Fruit fly (Drosophila melanogaster) whole organism, wandering third instar larva: ENCODE data around the gene G9a.
A peak's percentile ranks its signal among the peaks of the same experiment; 100 is the strongest.

ENCODE experiments used
- Dfd ChIP-seq: fragments of >200 bp; optimal IDR thresholded peaks from 2 replicates; lab custom pipeline; 2017; ENCODE audit warnings: missing biosample characterization, missing genetic modification characterization
- Dif ChIP-seq: fragments of 200-275, 200-300 bp; sonication (Bioruptor generic); optimal IDR thresholded peaks from 2 replicates; lab custom pipeline; 2018; ENCODE audit warnings: missing biosample characterization, missing genetic modification characterization; ENCODE audit not compliant: partially characterized antibody
- GATAd ChIP-seq: sonication (Bioruptor generic); optimal IDR thresholded peaks from 2 replicates; lab custom pipeline; 2016; ENCODE audit warnings: missing biosample characterization, missing genetic modification characterization
- Hr78 ChIP-seq: fragments of >200 bp; optimal IDR thresholded peaks from 2 replicates; lab custom pipeline; 2017; ENCODE audit warnings: missing biosample characterization, missing genetic modification characterization
- Jra ChIP-seq: sonication (Bioruptor generic); optimal IDR thresholded peaks from 2 replicates; lab custom pipeline; 2016; ENCODE audit warnings: missing biosample characterization, missing genetic modification characterization
- br ChIP-seq: fragments of 200-800 bp; sonication (Bioruptor generic); optimal IDR thresholded peaks from 2 replicates; lab custom pipeline; 2016; ENCODE audit warnings: missing biosample characterization, missing genetic modification characterization
- brk ChIP-seq: fragments of 200-800 bp; sonication (Bioruptor generic); optimal IDR thresholded peaks from 2 replicates; lab custom pipeline; 2016; ENCODE audit warnings: missing biosample characterization, mild to moderate bottlenecking, missing genetic modification characterization
- h ChIP-seq: fragments of 200-800 bp; sonication (Bioruptor generic); optimal IDR thresholded peaks from 3 replicates; lab custom pipeline; 2016; ENCODE audit warnings: missing biosample characterization, mild to moderate bottlenecking, missing genetic modification characterization
- pan ChIP-seq: fragments of >200 bp; optimal IDR thresholded peaks from 2 replicates; lab custom pipeline; 2017
- psq ChIP-seq: fragments of 200-800 bp; sonication (Bioruptor generic); optimal IDR thresholded peaks from 3 replicates; lab custom pipeline; 2017; ENCODE audit warnings: missing biosample characterization, mild to moderate bottlenecking, missing genetic modification characterization, moderate library complexity

DNA sequence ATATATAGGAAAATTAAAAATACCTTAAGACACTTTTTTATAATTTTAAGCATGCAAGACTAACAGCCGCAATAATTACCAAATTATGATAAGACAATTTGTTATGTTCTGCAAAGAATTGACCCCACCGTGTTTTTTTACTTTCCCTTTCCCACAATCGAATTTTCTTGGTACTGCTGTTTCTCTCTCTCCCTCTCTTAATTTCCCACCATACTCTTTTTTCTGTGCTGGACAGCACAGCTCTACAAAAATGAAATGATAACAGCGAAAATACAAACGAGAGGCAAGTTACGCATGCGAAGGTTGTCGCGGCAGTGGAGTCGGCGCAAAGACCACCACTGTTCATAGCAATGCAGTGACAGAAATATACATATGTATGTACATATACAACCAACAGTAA, 32.1 kb downstream of the G9a start:
- TF ChIP-seq Dfd (GFP tag; lab: Kevin White, UChicago) (no peak), psq (no peak), Jra (GFP tag; lab: Kevin White, UChicago) (no peak), Dif (GFP tag; lab: Kevin White, UChicago) (peak; percentile 3), br (GFP tag; lab: Kevin White, UChicago) (no peak), GATAd (GFP tag; lab: Kevin White, UChicago) (no peak), brk (no peak), Hr78 (GFP tag; lab: Kevin White, UChicago) (no peak), h (GFP tag; lab: Kevin White, UChicago) (no peak), pan (no peak)
